Worm (Caenorhabditis elegans) whole organism, midembryonic: ENCODE results near the gene C50E3.11.

ENCODE experiments used
- T22C8.4 ChIP-seq: fragments of 200-800 bp; sonication (Bioruptor generic); IDR thresholded peaks from 2 replicates; pipeline ENCODE4 v1.3.6; 2022; ENCODE audit warnings: missing genetic modification characterization, missing compliant biosample characterization
- cog-1 ChIP-seq: sonication (generic microtip); optimal IDR thresholded peaks from 2 replicates; lab custom pipeline; 2016; ENCODE audit warnings: missing genetic modification characterization, missing compliant biosample characterization
- flt-1 ChIP-seq: fragments of 200-800 bp; sonication (Bioruptor generic); IDR thresholded peaks from 2 replicates; pipeline ENCODE4 v1.3.6; 2022; ENCODE audit warnings: missing genetic modification characterization, missing compliant biosample characterization
- klf-2 ChIP-seq: fragments of 200-800 bp; sonication (Bioruptor generic); conservative IDR thresholded peaks from 2 replicates; pipeline ENCODE4 v1.3.6; 2022; ENCODE audit warnings: missing genetic modification reagents, missing genetic modification characterization, missing compliant biosample characterization
- med-1 ChIP-seq: sonication (generic microtip); optimal IDR thresholded peaks from 2 replicates; lab custom pipeline; 2017; ENCODE audit warnings: missing genetic modification characterization, mild to moderate bottlenecking, missing compliant biosample characterization, antibody characterized with exemption, missing genetic modification reagents; ENCODE audit not compliant: insufficient read depth
- tab-1 ChIP-seq: fragments of 200-800 bp; sonication (Bioruptor generic); IDR thresholded peaks from 2 replicates; pipeline ENCODE4 v1.3.6; 2022; ENCODE audit warnings: missing genetic modification characterization, missing compliant biosample characterization
- ztf-23 ChIP-seq: fragments of 200-800 bp; sonication (Bioruptor generic); IDR thresholded peaks from 2 replicates; pipeline ENCODE4 v1.3.6; 2022; ENCODE audit warnings: missing genetic modification reagents, missing genetic modification characterization, missing compliant biosample characterization
- ztf-29 ChIP-seq: fragments of 200-800 bp; sonication (Bioruptor generic); IDR thresholded peaks from 2 replicates; pipeline ENCODE4 v1.3.6; 2022; ENCODE audit warnings: missing genetic modification reagents, missing genetic modification characterization, missing compliant biosample characterization

DNA sequence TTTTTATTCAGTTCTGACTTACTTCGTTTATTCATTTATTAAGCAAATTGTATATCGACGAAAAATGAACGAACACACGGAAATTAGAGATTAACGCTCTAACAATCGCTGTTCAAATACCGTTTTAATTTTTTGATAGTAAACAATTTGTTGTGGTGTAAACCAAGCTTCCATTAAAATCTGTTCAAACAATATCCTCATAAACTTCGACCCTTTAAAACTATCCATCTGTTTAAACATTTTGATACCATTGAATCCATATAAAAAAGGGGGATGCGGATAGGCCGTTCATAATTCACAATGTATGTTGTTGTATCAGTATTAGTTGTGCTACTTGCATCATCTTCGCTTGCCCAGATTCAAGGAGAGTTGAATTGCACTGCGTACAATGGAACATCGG lies 23.3 kb upstream of the C50E3.11 start, which contains the start of gene F07C4.6:
- TF ChIP-seq ztf-29, result no peak
- TF ChIP-seq cog-1, result no peak
- TF ChIP-seq med-1 (GFP tag; lab: Kevin White, UChicago), result no peak
- no peak for TF ChIP-seq tab-1
- TF ChIP-seq ztf-23 (GFP tag; lab: Robert Waterston, UW), result no peak
- no peak for TF ChIP-seq T22C8.4
- TF ChIP-seq flt-1 (GFP tag; lab: Robert Waterston, UW), result no peak
- TF ChIP-seq klf-2 (GFP tag; lab: Robert Waterston, UW), result no peak
